Worm (Caenorhabditis elegans) whole organism, late embryonic: ENCODE measurements around the gene ttr-29.

ENCODE experiments used
- C38D4.7 ChIP-seq: fragments of 200-800 bp; sonication (Bioruptor generic); optimal IDR thresholded peaks from 2 replicates; lab custom pipeline; 2018; ENCODE audit warnings: mild to moderate bottlenecking, missing genetic modification characterization, moderate library complexity, missing compliant biosample characterization
- K09A11.1 ChIP-seq: sonication (generic microtip); optimal IDR thresholded peaks from 2 replicates; lab custom pipeline; 2017; ENCODE audit warnings: antibody characterized with exemption, mild to moderate bottlenecking, missing genetic modification characterization, missing compliant biosample characterization; ENCODE audit not compliant: insufficient read depth
- ahr-1 ChIP-seq: sonication (generic microtip); optimal IDR thresholded peaks from 2 replicates; lab custom pipeline; 2016; ENCODE audit warnings: missing genetic modification characterization, missing compliant biosample characterization
- ceh-14 ChIP-seq: sonication (generic microtip); optimal IDR thresholded peaks from 2 replicates; lab custom pipeline; 2016; ENCODE audit warnings: missing genotype, missing genetic modification characterization, missing compliant biosample characterization
- ceh-19 ChIP-seq: fragments of 200-800 bp; sonication (Bioruptor generic); optimal IDR thresholded peaks from 2 replicates; lab custom pipeline; 2018; ENCODE audit warnings: mild to moderate bottlenecking, missing genetic modification characterization, missing compliant biosample characterization
- ceh-24 ChIP-seq: sonication (generic microtip); optimal IDR thresholded peaks from 2 replicates; lab custom pipeline; 2016; ENCODE audit warnings: mild to moderate bottlenecking, missing genetic modification characterization, missing compliant biosample characterization
- ceh-31 ChIP-seq: sonication (generic microtip); optimal IDR thresholded peaks from 2 replicates; lab custom pipeline; 2016; ENCODE audit warnings: missing genetic modification characterization, missing compliant biosample characterization
- ceh-34 ChIP-seq: sonication (generic microtip); optimal IDR thresholded peaks from 2 replicates; lab custom pipeline; 2016; ENCODE audit warnings: mild to moderate bottlenecking, missing genetic modification characterization, missing compliant biosample characterization
- ceh-45 ChIP-seq: fragments of 200-800 bp; sonication (Bioruptor generic); IDR thresholded peaks from 2 replicates; pipeline ENCODE4 v1.3.6; 2022; ENCODE audit warnings: missing genetic modification reagents, missing genetic modification characterization, missing compliant biosample characterization
- ceh-6 ChIP-seq: fragments of 200-800 bp; sonication (Bioruptor generic); optimal IDR thresholded peaks from 2 replicates; lab custom pipeline; 2018; ENCODE audit warnings: mild to moderate bottlenecking, missing genetic modification characterization, missing compliant biosample characterization
- ceh-9 ChIP-seq: sonication (generic microtip); optimal IDR thresholded peaks from 2 replicates; lab custom pipeline; 2016; ENCODE audit warnings: mild to moderate bottlenecking, missing genetic modification characterization, inconsistent platforms, missing compliant biosample characterization
- dmd-4 ChIP-seq: sonication (generic microtip); optimal IDR thresholded peaks from 2 replicates; lab custom pipeline; 2016; ENCODE audit warnings: borderline replicate concordance, missing genetic modification characterization, missing compliant biosample characterization
- dve-1 ChIP-seq: sonication (generic microtip); optimal IDR thresholded peaks from 2 replicates; lab custom pipeline; 2017; ENCODE audit warnings: antibody characterized with exemption, mild to moderate bottlenecking, missing genetic modification characterization, missing compliant biosample characterization
- elt-2 ChIP-seq: sonication (generic microtip); optimal IDR thresholded peaks from 2 replicates; lab custom pipeline; 2016; ENCODE audit warnings: missing genetic modification reagents, missing genetic modification characterization, missing compliant biosample characterization
- fkh-6 ChIP-seq: sonication (generic microtip); optimal IDR thresholded peaks from 2 replicates; lab custom pipeline; 2016; ENCODE audit warnings: missing genetic modification characterization, missing compliant biosample characterization
- hlh-13 ChIP-seq: fragments of 200-800 bp; sonication (Bioruptor generic); optimal IDR thresholded peaks from 2 replicates; lab custom pipeline; 2018; ENCODE audit warnings: mild to moderate bottlenecking, missing genetic modification characterization, missing compliant biosample characterization
- mec-3 ChIP-seq: sonication (generic microtip); optimal IDR thresholded peaks from 2 replicates; lab custom pipeline; 2016; ENCODE audit warnings: borderline replicate concordance, missing genetic modification characterization, missing compliant biosample characterization
- nfya-1 ChIP-seq: sonication (generic microtip); optimal IDR thresholded peaks from 2 replicates; lab custom pipeline; 2017; ENCODE audit warnings: missing genetic modification characterization, mild to moderate bottlenecking, missing compliant biosample characterization, antibody characterized with exemption, moderate library complexity
- npax-4 ChIP-seq: sonication (generic microtip); optimal IDR thresholded peaks from 2 replicates; lab custom pipeline; 2016; ENCODE audit warnings: missing genetic modification characterization, missing compliant biosample characterization
- pax-1 ChIP-seq: fragments of 150-350 bp; optimal IDR thresholded peaks from 2 replicates; lab custom pipeline; 2014; ENCODE audit warnings: missing biosample characterization, missing genetic modification characterization
- pha-2 ChIP-seq: sonication (generic microtip); optimal IDR thresholded peaks from 2 replicates; lab custom pipeline; 2017; ENCODE audit warnings: mild to moderate bottlenecking, missing genetic modification characterization, missing compliant biosample characterization
- pros-1 ChIP-seq: fragments of 150-350 bp; optimal IDR thresholded peaks from 2 replicates; lab custom pipeline; 2014; ENCODE audit warnings: missing biosample characterization, missing genetic modification reagents, missing genetic modification characterization
- sdc-2 ChIP-seq: sonication (generic microtip); optimal IDR thresholded peaks from 2 replicates; lab custom pipeline; 2016; ENCODE audit warnings: missing genotype, missing genetic modification characterization, missing compliant biosample characterization
- sox-2 ChIP-seq: fragments of 200-800 bp; sonication (Bioruptor generic); IDR thresholded peaks from 2 replicates; pipeline ENCODE4 v1.3.6; 2022; ENCODE audit warnings: missing genetic modification reagents, missing genetic modification characterization, missing compliant biosample characterization
- sox-4 ChIP-seq: sonication (generic microtip); optimal IDR thresholded peaks from 2 replicates; lab custom pipeline; 2017; ENCODE audit warnings: mild to moderate bottlenecking, missing genetic modification characterization, inconsistent platforms, missing compliant biosample characterization
- syd-9 ChIP-seq: sonication (generic microtip); optimal IDR thresholded peaks from 2 replicates; lab custom pipeline; 2016; ENCODE audit warnings: mild to moderate bottlenecking, missing genetic modification characterization, moderate library complexity, missing compliant biosample characterization
- tbx-2 ChIP-seq: sonication (generic microtip); optimal IDR thresholded peaks from 2 replicates; lab custom pipeline; 2016; ENCODE audit warnings: missing genetic modification characterization, missing compliant biosample characterization
- unc-3 ChIP-seq, 2 experiments: fragments of 200-800 bp in 1 of 2; sonication (Bioruptor generic) in 1 of 2; sonication (generic microtip) in 1 of 2; conservative IDR thresholded peaks in 1 of 2; optimal IDR thresholded peaks in 1 of 2; 2 replicates each; pipeline versions ENCODE4 v1.3.6 to Lab custom; 2016 to 2022; ENCODE audit warnings: missing compliant biosample characterization in 2 of 2, missing genetic modification characterization in 2 of 2, missing genetic modification reagents in 1 of 2
- unc-42 ChIP-seq: sonication (generic microtip); optimal IDR thresholded peaks from 2 replicates; lab custom pipeline; 2016; ENCODE audit warnings: missing genotype, missing genetic modification characterization, missing compliant biosample characterization
- unc-55 ChIP-seq: sonication (generic microtip); optimal IDR thresholded peaks from 2 replicates; lab custom pipeline; 2017; ENCODE audit warnings: missing biosample characterization, missing genetic modification reagents, missing genetic modification characterization
- unc-86 ChIP-seq: sonication (generic microtip); optimal IDR thresholded peaks from 2 replicates; lab custom pipeline; 2016; ENCODE audit warnings: missing genetic modification characterization, missing compliant biosample characterization
- zip-5 ChIP-seq: sonication (generic microtip); optimal IDR thresholded peaks from 2 replicates; lab custom pipeline; 2016; ENCODE audit warnings: missing genetic modification characterization, missing compliant biosample characterization

The ttr-29 gene

DNA sequence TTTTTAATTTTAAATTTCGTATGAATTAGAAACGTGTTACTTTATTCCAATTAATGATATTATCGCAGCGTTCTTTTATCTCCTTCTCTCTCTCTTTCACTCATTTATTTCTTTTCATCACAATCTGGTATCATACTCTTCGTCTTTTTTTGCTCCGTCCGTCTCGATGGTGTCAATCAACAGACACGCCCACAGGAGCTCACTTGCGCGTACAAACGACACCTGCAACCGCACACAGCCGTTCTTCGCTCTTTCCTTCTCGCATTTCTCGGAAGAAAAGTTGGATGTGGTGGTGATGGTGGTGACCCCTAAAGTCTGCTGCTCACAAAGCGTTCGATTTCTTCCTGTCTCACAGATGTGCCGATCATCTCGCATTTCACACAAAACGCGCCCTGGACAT is 2.0 kb upstream of the ttr-29 start:
- TF ChIP-seq ceh-34 (peak; percentile 6), nfya-1 (tag; lab: Kevin White, UChicago) (no peak)

DNA sequence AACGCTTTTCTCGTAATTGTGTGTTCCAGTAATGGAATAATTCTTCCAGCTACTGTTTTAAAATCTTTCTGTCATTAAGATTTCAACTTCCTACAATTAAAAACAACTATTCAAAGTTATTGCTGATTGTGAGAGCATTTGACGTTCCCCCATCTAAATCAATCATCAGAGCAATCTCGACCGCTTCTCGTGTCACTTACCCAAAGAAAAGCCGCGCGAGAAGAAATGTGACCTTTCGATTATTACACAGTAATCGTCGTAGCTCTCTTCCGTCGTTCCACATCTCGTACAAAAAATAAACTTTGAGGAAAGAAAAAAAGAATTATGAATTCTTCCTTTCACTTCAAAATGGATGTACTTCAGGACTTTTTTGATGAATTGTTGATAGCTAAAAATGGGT is 804 bp upstream of the ttr-29 start:
- TF ChIP-seq mec-3 (tag; lab: Kevin White, UChicago) (no peak), pax-1 (no peak), unc-55 (peak; percentile 73)

DNA sequence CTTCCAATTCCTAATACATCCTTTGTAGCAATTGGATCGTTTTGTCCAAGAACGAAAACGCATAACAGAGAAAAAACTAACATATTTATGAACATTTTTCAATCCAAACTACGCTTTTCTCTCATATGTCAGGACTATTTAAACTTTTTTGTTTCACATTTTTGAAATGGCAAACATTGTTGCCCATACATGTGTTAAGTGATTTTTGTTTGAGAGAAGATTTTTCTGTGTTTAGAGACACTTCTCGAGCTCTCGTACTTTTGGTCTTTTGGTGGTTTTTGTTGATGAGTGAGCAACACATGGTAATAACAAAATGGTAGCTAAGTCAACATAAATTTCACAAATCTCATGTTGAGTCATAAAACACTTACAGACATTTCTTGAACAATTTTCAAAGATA is 1.6 kb downstream of the ttr-29 start, which contains the start of gene ttr-28:
ttr-28 (minus strand) TSS at position 101 of the 400 bp plus-strand sequence.
- no peak for TF ChIP-seq C38D4.7
- TF ChIP-seq syd-9 (tag; lab: Kevin White, UChicago), result no peak
- no peak for TF ChIP-seq npax-4
- no peak for TF ChIP-seq ahr-1
- no peak for TF ChIP-seq ceh-24 (tag; lab: Kevin White, UChicago)
- no peak for TF ChIP-seq ceh-6 (GFP tag; lab: Kevin White, UChicago)
- TF ChIP-seq pros-1, result no peak
- no peak for TF ChIP-seq elt-2 (tag; lab: Kevin White, UChicago)
- no peak for TF ChIP-seq K09A11.1
- TF ChIP-seq zip-5, result no peak
- no peak for TF ChIP-seq ceh-45 (GFP tag; lab: Robert Waterston, UW)
- TF ChIP-seq fkh-6, result no peak
- TF ChIP-seq sdc-2 (tag; lab: Kevin White, UChicago), result no peak
- TF ChIP-seq ceh-14 (tag; lab: Kevin White, UChicago), result no peak

DNA sequence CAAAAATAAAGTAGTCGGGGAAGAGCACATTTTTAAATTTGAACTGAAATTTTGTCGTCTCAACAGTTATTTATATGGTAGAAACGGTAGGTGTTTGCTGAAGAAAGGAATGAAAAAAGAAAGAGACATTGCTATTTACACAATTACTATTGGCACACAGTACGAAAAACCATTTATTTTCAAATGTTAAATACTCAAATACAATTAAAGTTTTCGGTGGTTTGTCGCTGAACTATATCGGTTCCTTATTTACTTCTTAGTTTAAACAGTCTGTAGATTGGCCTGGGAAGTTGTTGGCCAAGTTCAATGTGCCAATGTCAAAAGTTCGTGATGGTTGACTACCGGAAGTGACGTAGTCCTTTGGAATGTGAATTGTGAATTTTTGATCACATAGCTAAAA is 2.6 kb downstream of the ttr-29 start, which contains the start of gene ttr-27:
ttr-27 (minus strand) TSS at position 45 of the 400 bp plus-strand sequence.
- no peak for TF ChIP-seq npax-4

DNA sequence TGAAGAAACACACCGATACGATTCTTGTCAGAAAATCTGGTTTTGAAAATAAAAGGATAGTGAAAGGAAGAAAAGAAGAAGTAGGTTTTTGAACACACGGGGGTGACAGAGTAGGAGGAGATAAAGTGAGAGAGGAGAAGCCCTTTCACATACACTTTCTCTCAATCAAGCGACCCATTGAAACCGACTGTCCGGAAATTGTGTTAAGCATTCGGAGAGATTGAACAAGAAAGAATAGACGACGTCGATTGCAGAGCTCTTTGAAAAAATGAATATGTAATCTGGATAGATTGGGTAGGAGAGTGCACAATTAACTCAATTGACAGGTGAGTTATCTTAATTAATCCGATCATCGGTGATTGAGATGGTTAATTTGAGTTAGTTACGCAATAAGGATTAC is 5.3 kb downstream of the ttr-29 start:
- TF ChIP-seq ceh-31 (tag; lab: Kevin White, UChicago) (no peak), dmd-4 (tag; lab: Kevin White, UChicago) (no peak), unc-86 (no peak), C38D4.7 (no peak), unc-42 (tag; lab: Kevin White, UChicago) (peak; percentile 95), nfya-1 (tag; lab: Kevin White, UChicago) (no peak), dve-1 (tag; lab: Kevin White, UChicago) (no peak)

DNA sequence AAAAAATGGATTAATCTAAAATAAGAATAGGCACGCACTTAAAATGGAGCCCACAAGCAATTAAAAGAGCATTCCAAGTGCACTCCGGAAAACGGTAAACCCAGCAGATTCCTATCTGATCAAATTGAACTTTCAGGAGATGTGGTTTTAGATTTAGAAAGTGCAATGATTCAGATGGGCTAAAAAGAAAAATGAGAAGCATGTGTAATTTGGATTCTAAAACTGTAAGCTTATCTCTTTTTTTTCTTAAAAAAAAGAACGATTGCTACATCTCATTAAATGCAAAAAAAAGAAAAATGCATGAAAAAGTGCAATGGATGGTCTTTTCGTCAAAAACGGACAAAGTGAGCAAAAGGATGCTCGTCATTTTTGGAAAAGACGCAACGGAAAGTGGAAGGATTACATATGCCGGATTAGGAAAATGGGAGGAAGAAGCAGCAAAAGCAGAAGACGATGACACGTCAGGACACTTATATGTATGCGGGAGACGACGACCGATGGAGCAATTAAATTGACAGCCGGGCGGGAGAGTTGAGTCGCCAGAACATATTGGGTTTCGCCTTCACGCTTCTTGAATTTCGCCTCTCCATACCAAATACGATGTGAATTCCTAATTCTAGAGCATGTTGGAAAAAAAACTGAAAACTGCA is 7.9 kb downstream of the ttr-29 start:
- TF ChIP-seq sox-4 (tag; lab: Kevin White, UChicago) (no peak), unc-86 (no peak), sdc-2 (tag; lab: Kevin White, UChicago) (no peak), ceh-9 (tag; lab: Kevin White, UChicago) (no peak), ceh-34 (peak; percentile 47), ceh-19 (peak; percentile 40), ceh-6 (GFP tag; lab: Kevin White, UChicago) (no peak)

DNA sequence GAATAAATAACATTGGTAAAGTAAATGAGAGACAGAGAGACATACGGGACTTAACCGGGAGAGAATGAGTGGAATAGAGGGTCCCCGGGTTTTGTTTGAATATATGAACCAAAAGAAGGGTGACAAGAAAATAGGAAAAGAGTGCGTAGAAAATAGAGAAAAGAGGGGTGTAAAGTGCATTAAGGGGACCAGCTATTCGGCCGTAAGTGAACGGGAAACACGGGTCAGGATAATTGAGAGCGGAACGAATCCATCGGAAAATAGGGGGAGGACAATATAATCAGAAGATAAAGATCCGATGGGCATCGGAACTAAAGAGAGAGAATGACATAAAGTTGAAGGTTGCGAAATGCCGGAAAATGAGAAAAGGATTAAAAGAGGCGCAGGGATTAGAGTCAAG is 9.3 kb downstream of the ttr-29 start:
- TF ChIP-seq unc-42 (tag; lab: Kevin White, UChicago) (peak; percentile 92), sdc-2 (tag; lab: Kevin White, UChicago) (no peak), ceh-31 (tag; lab: Kevin White, UChicago) (peak; percentile 64), pha-2 (tag; lab: Kevin White, UChicago) (no peak), hlh-13 (GFP tag; lab: Kevin White, UChicago) (no peak), unc-3 (GFP tag; conservative IDR thresholded peaks at IDR 0.05; lab: Robert Waterston, UW) (no peak), unc-3 (tag; optimal IDR thresholded peaks at IDR 0.05; lab: Kevin White, UChicago) (no peak), sox-2 (GFP tag; lab: Robert Waterston, UW) (no peak), dve-1 (tag; lab: Kevin White, UChicago) (no peak), tbx-2 (tag; lab: Kevin White, UChicago) (peak; percentile 27), pax-1 (peak; percentile 55)
